Fruit fly (Drosophila melanogaster) whole organism, prepupa: ENCODE measurements around the gene hoe2.
A peak's percentile ranks its signal among the peaks of the same experiment; 100 is the strongest.

ENCODE experiments used
- CG11762 ChIP-seq: fragments of 200-800 bp; sonication (Bioruptor generic); optimal IDR thresholded peaks from 3 replicates; lab custom pipeline; 2016; ENCODE audit warnings: missing biosample characterization, missing genetic modification characterization; ENCODE audit not compliant: insufficient read depth
- CG31627 ChIP-seq: fragments of 200-800 bp; sonication (Bioruptor generic); optimal IDR thresholded peaks from 3 replicates; lab custom pipeline; 2016; ENCODE audit warnings: missing biosample characterization, missing genetic modification characterization
- CG32006 ChIP-seq: fragments of 200-800 bp; sonication (Bioruptor generic); optimal IDR thresholded peaks from 3 replicates; lab custom pipeline; 2017; ENCODE audit warnings: missing biosample characterization, mild to moderate bottlenecking, missing genetic modification characterization
- CG9139 ChIP-seq: fragments of 200-800 bp; sonication (Bioruptor generic); optimal IDR thresholded peaks from 3 replicates; lab custom pipeline; 2017; ENCODE audit warnings: missing biosample characterization, mild to moderate bottlenecking, missing genetic modification characterization
- Eip75B ChIP-seq: fragments of 200-800 bp; sonication (Bioruptor generic); optimal IDR thresholded peaks from 3 replicates; lab custom pipeline; 2016; ENCODE audit warnings: missing biosample characterization, missing genetic modification characterization
- Lpt ChIP-seq: fragments of 200-800 bp; sonication (Bioruptor generic); optimal IDR thresholded peaks from 3 replicates; lab custom pipeline; 2016; ENCODE audit warnings: missing biosample characterization, missing genetic modification characterization
- OdsH ChIP-seq: fragments of 200-800 bp; sonication (Bioruptor generic); optimal IDR thresholded peaks from 3 replicates; lab custom pipeline; 2016; ENCODE audit warnings: missing biosample characterization, missing genetic modification characterization
- Sox15 ChIP-seq: fragments of 200-800 bp; sonication (Bioruptor generic); optimal IDR thresholded peaks from 3 replicates; lab custom pipeline; 2016; ENCODE audit warnings: missing biosample characterization, missing genetic modification characterization
- dac ChIP-seq: fragments of 200-800 bp; sonication (Bioruptor generic); optimal IDR thresholded peaks from 2 replicates; lab custom pipeline; 2017; ENCODE audit warnings: missing biosample characterization, mild to moderate bottlenecking, missing genetic modification characterization
- spab ChIP-seq: fragments of 200-800 bp; sonication (Bioruptor generic); optimal IDR thresholded peaks from 2 replicates; lab custom pipeline; 2017; ENCODE audit warnings: missing biosample characterization, mild to moderate bottlenecking, missing genetic modification characterization, missing genetic modification reagents
- ss ChIP-seq, 2 experiments: fragments of 200-800 bp; sonication (Bioruptor generic); optimal IDR thresholded peaks; 2 replicates in 1 of 2; 3 replicates in 1 of 2; lab custom pipeline; 2017 to 2018; ENCODE audit warnings: mild to moderate bottlenecking in 2 of 2, missing biosample characterization in 2 of 2, missing genetic modification characterization in 2 of 2, moderate library complexity in 1 of 2

DNA sequence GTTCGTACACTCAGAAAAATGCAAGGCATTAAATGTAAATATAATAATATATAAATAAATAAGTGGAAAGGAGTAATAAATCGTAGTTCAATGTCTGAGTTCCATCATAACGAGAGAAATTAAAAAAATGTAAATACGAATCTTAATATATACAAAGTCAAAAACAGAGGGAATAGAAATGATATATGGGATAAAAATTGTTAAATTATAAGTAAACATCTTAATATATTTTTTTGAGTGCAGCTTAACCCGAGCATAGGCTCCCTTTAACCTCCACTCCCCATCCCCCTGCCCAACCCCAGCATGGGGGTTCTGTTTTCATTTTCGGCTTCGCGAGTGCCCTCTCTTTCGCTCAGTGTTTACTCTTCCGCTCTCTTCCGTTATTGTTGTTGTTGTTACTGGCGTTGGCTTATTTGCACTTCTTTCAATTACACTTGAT is 20.5 kb downstream of the hoe2 start:
- peak; percentile 11 for TF ChIP-seq CG9139 (GFP tag; lab: Kevin White, UChicago)
- peak; percentile 33 for TF ChIP-seq Sox15
- no peak for TF ChIP-seq CG31627 (GFP tag; lab: Kevin White, UChicago)
- peak; percentile 50 for TF ChIP-seq spab (GFP tag; lab: Kevin White, UChicago)
- TF ChIP-seq OdsH (GFP tag; lab: Kevin White, UChicago) = peak; percentile 62
- TF ChIP-seq dac (GFP tag; lab: Kevin White, UChicago) = no peak
- TF ChIP-seq CG11762 (GFP tag; lab: Kevin White, UChicago) = peak; percentile 9
- TF ChIP-seq CG32006 (GFP tag; lab: Kevin White, UChicago) = peak; percentile 67
- TF ChIP-seq ss (GFP tag; optimal IDR thresholded peaks at IDR 0.05; lab: Kevin White, UChicago) = peak; percentile 24 to 76
- TF ChIP-seq Lpt (GFP tag; lab: Kevin White, UChicago) = no peak
- no peak for TF ChIP-seq Eip75B
